Worm (Caenorhabditis elegans) whole organism, late embryonic: ENCODE measurements around the gene C02F5.5.

Experiments
- elt-2 ChIP-seq: sonication (generic microtip); optimal IDR thresholded peaks from 2 replicates; lab custom pipeline; 2016; ENCODE audit warnings: missing genetic modification reagents, missing genetic modification characterization, missing compliant biosample characterization
- fkh-10 ChIP-seq: fragments of 150-350 bp; optimal IDR thresholded peaks from 2 replicates; lab custom pipeline; 2014; ENCODE audit warnings: missing biosample characterization, missing genetic modification reagents, missing genetic modification characterization
- pqm-1 ChIP-seq: sonication (generic microtip); optimal IDR thresholded peaks from 2 replicates; lab custom pipeline; 2016; ENCODE audit warnings: missing genetic modification characterization, missing compliant biosample characterization
- rnt-1 ChIP-seq: sonication (generic microtip); optimal IDR thresholded peaks from 2 replicates; lab custom pipeline; 2016; ENCODE audit warnings: missing genetic modification characterization, missing compliant biosample characterization

DNA sequence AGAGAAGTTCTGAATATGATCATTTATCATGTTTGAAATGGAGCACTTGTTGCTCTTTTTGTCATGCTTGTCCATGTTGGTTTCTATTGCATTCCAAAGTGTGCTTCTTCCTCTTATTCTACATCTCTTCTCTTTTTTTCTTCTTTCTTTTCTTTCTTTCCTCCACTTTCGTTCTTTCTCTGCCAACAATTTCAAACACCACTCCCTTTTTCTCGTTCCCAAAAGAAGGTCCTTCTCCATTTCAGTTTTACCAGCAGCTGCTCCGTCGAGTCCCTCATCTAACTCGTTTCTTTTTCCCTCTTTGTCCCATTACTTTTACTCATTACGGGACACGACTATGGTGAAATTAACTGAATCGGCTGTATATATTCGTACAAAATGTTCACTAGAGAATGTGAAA lies 19.0 kb downstream of the C02F5.5 start, which contains the start of gene F09G8.5:
- no peak for TF ChIP-seq pqm-1 (tag; lab: Kevin White, UChicago)
- TF ChIP-seq rnt-1 (tag; lab: Kevin White, UChicago): no peak
- TF ChIP-seq elt-2: no peak
- TF ChIP-seq fkh-10 (GFP tag; lab: Kevin White, UChicago): no peak
